Fruit fly (Drosophila melanogaster) whole organism, pupa: ENCODE measurements around the gene CG14659.

Experiments used
- CG10348 ChIP-seq: fragments of 200-800 bp; sonication (Bioruptor generic); IDR thresholded peaks from 2 replicates; pipeline ENCODE4 v1.3.6; 2022; ENCODE audit warnings: missing biosample characterization, missing genetic modification characterization
- CG12605 ChIP-seq: fragments of 200-800 bp; sonication (Bioruptor generic); IDR thresholded peaks from 2 replicates; pipeline ENCODE4 v1.3.6; 2022; ENCODE audit warnings: missing biosample characterization, missing genetic modification characterization
- CG13204 ChIP-seq: fragments of 200-800 bp; sonication (Bioruptor generic); optimal IDR thresholded peaks from 2 replicates; lab custom pipeline; 2018; ENCODE audit warnings: missing biosample characterization, mild to moderate bottlenecking, missing genetic modification characterization, moderate library complexity
- CG14655 ChIP-seq: fragments of 200-800 bp; sonication (Bioruptor generic); optimal IDR thresholded peaks from 3 replicates; lab custom pipeline; 2017; ENCODE audit warnings: mild to moderate bottlenecking, missing biosample characterization, missing genetic modification reagents, missing genetic modification characterization
- CG15710 ChIP-seq: fragments of 200-800 bp; sonication (Bioruptor generic); optimal IDR thresholded peaks from 2 replicates; lab custom pipeline; 2018; ENCODE audit warnings: missing biosample characterization, mild to moderate bottlenecking, missing genetic modification characterization, moderate library complexity
- CG17806 ChIP-seq: fragments of 200-800 bp; sonication (Bioruptor generic); optimal IDR thresholded peaks from 2 replicates; lab custom pipeline; 2018; ENCODE audit warnings: missing biosample characterization, mild to moderate bottlenecking, missing genetic modification characterization, moderate library complexity
- CG32121 ChIP-seq: fragments of 200-800 bp; sonication (Bioruptor generic); IDR thresholded peaks from 2 replicates; pipeline ENCODE4 v1.3.6; 2022; ENCODE audit warnings: missing biosample characterization, missing genetic modification characterization
- CG34367 ChIP-seq: fragments of 200-800 bp; sonication (Bioruptor generic); optimal IDR thresholded peaks from 2 replicates; lab custom pipeline; 2018; ENCODE audit warnings: missing biosample characterization, mild to moderate bottlenecking, missing genetic modification characterization
- CG4496 ChIP-seq: fragments of 200-800 bp; sonication (Bioruptor generic); IDR thresholded peaks from 3 replicates; pipeline ENCODE4 v1.3.6; 2022; ENCODE audit warnings: missing biosample characterization, missing genetic modification characterization
- CG8159 ChIP-seq: fragments of 200-800 bp; sonication (Bioruptor generic); optimal IDR thresholded peaks from 3 replicates; lab custom pipeline; 2018; ENCODE audit warnings: missing biosample characterization, mild to moderate bottlenecking, missing genetic modification characterization, moderate library complexity
- CG8301 ChIP-seq: fragments of 200-800 bp; sonication (Bioruptor generic); optimal IDR thresholded peaks from 2 replicates; lab custom pipeline; 2018; ENCODE audit warnings: missing biosample characterization, mild to moderate bottlenecking, missing genetic modification characterization
- CG9948 ChIP-seq: fragments of 200-800 bp; sonication (Bioruptor generic); optimal IDR thresholded peaks from 2 replicates; lab custom pipeline; 2018; ENCODE audit warnings: missing biosample characterization, mild to moderate bottlenecking, missing genetic modification characterization, moderate library complexity
- D1 ChIP-seq: fragments of 200-800 bp; sonication (Bioruptor generic); optimal IDR thresholded peaks from 2 replicates; lab custom pipeline; 2018; ENCODE audit warnings: missing biosample characterization, mild to moderate bottlenecking, missing genetic modification characterization, moderate library complexity
- EcR ChIP-seq: fragments of 200-800 bp; sonication (Bioruptor generic); optimal IDR thresholded peaks from 3 replicates; lab custom pipeline; 2019; ENCODE audit warnings: missing biosample characterization, missing genetic modification characterization, mild to moderate bottlenecking, moderate library complexity, missing genetic modification reagents
- Ets98B ChIP-seq: fragments of 200-800 bp; sonication (Bioruptor generic); IDR thresholded peaks from 2 replicates; pipeline ENCODE4 v1.3.6; 2022; ENCODE audit warnings: missing biosample characterization, missing genetic modification characterization
- Pif1A ChIP-seq: fragments of 200-800 bp; sonication (Bioruptor generic); optimal IDR thresholded peaks from 3 replicates; lab custom pipeline; 2016; ENCODE audit warnings: missing biosample characterization, missing genetic modification characterization
- Pif1B ChIP-seq: fragments of 200-800 bp; sonication (Bioruptor generic); optimal IDR thresholded peaks from 3 replicates; lab custom pipeline; 2016; ENCODE audit warnings: missing biosample characterization, missing genetic modification characterization
- Snoo ChIP-seq: fragments of 200-800 bp; sonication (Bioruptor generic); optimal IDR thresholded peaks from 3 replicates; lab custom pipeline; 2017; ENCODE audit warnings: missing biosample characterization, mild to moderate bottlenecking, missing genetic modification characterization, inconsistent platforms
- fd96Ca ChIP-seq: fragments of 200-800 bp; sonication (Bioruptor generic); IDR thresholded peaks from 3 replicates; pipeline ENCODE4 v1.3.6; 2022; ENCODE audit warnings: missing biosample characterization, missing genetic modification characterization
- gl ChIP-seq: fragments of 200-800 bp; sonication (Bioruptor generic); optimal IDR thresholded peaks from 2 replicates; lab custom pipeline; 2018; ENCODE audit warnings: missing biosample characterization, mild to moderate bottlenecking, missing genetic modification characterization
- rn ChIP-seq: fragments of 200-800 bp; sonication (Bioruptor generic); IDR thresholded peaks from 2 replicates; pipeline ENCODE4 v1.3.6; 2022; ENCODE audit warnings: missing biosample characterization, missing genetic modification characterization

Gene CG14659

DNA sequence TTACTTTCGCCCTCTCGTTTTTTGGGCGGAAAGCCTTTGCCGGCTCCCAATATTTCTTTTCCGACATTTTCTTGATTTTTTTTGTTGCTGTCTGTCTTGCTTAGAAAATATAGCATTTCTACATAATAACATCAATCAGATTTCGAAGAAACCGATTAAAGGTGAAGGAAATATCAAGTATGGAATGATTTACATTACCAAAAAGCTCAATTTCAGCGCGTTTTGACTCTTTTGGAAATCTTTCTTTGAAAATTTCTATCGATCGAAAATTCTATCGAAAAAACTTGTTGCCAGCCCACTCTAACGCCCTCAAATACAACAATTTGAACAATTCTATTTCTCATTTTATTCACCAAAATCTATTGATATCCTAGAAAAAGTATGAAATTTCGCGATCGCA lies at the start of gene CG14659:
TSS of gene CG14659 (minus strand) at position 101 of the 400 bp plus-strand sequence.
- TF ChIP-seq CG8301 (tag; lab: Kevin White, UChicago) (no peak), CG34367 (tag; lab: Kevin White, UChicago) (no peak), CG10348 (no peak), rn (GFP tag; lab: Robert Waterston, UW) (no peak)

DNA sequence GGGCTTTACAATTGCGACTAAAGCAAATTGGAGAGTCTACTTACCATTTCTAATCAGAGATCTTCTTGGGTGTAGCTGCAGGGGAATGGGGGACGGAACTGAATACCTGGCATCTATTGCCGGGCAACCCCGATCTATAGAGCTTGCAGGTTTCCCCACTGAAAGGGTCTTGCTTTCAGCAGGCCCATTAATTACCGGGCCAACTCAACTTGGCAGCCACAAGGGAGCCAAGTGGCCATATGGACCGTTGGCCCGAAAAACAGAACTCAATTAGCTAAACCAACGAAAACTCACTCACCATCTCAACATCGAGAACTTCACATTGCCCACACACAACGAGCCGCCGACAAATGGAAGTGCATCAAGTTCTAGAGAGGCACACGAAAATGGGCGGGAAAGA lies 47.3 kb upstream of the CG14659 start, which contains the start of gene laf:
TSS of gene laf (minus strand) at position 101 of the 400 bp plus-strand sequence.
- TF ChIP-seq EcR (GFP tag; lab: Kevin White, UChicago) (no peak), Ets98B (GFP tag; lab: Robert Waterston, UW) (no peak), Snoo (tag; lab: Kevin White, UChicago) (no peak), CG10348 (no peak), CG8301 (tag; lab: Kevin White, UChicago) (no peak), CG13204 (GFP tag; lab: Kevin White, UChicago) (no peak), CG34367 (tag; lab: Kevin White, UChicago) (no peak), CG4496 (GFP tag; lab: Robert Waterston, UW) (no peak), fd96Ca (GFP tag; lab: Robert Waterston, UW) (no peak), CG14655 (no peak), CG17806 (tag; lab: Kevin White, UChicago) (no peak), Pif1B (no peak), Pif1A (no peak), D1 (tag; lab: Kevin White, UChicago) (no peak), gl (no peak), CG32121 (GFP tag; lab: Robert Waterston, UW) (no peak), CG12605 (no peak), CG9948 (no peak), CG15710 (tag; lab: Kevin White, UChicago) (no peak), CG8159 (tag; lab: Kevin White, UChicago) (no peak)

DNA sequence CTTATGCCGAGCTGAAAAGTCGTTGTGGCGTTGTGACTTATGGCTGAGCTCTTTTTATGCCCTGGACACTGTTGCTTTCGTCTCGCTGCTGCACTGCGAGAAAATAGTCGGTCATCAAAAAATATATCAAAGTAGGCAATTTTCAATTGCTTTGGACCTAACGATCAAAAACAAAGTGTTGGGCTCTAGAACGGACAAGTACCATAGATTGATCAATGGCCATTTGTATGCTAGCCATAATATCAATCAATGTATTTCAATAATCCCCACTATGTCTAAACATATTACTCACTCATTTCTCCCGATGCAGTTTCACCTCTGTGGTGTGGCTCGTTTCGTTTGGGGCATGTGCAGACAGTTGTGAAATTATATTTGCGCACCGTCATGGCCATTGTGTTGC lies 42.7 kb upstream of the CG14659 start:
- TF ChIP-seq CG13204 (GFP tag; lab: Kevin White, UChicago) (no peak), CG32121 (GFP tag; lab: Robert Waterston, UW) (no peak), fd96Ca (GFP tag; lab: Robert Waterston, UW) (peak; percentile 30; the same call in 1 of the 3 replicates), CG34367 (tag; lab: Kevin White, UChicago) (peak; percentile 65), CG9948 (peak; percentile 67), gl (peak; percentile 48), CG14655 (peak; percentile 55), CG10348 (no peak), Snoo (tag; lab: Kevin White, UChicago) (peak; percentile 52), rn (GFP tag; lab: Robert Waterston, UW) (no peak), CG8159 (tag; lab: Kevin White, UChicago) (peak; percentile 71), CG8301 (tag; lab: Kevin White, UChicago) (peak; percentile 22), CG15710 (tag; lab: Kevin White, UChicago) (peak; percentile 53), Pif1A (peak; percentile 49), Pif1B (peak; percentile 17), CG17806 (tag; lab: Kevin White, UChicago) (peak; percentile 71), CG4496 (GFP tag; lab: Robert Waterston, UW) (no peak), D1 (tag; lab: Kevin White, UChicago) (no peak)

DNA sequence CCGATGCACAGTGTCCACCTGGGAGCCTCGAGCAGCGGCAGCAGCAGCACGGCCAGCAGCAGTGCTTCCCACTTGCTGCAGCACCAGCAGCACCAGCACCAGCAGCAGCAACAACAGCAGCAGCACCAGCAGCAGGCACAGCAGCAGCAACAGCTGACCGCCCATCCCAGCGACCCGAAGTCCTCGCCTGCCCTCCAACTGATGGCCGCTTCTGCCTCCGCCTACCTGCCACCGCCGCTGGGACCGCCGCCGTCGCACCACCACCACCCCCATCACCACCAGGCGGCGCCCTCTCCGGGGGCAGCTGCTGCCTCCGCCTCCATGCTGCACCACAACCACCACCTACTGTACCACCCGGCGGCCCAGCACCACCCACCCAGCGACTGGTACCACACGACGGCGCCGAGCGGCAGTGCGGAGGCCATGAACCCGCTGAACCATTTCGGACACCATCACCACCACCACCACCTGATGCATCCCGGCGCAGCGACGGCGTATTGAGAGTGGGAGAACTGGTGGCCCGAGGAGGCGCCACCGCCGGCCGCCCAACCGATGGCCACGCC lies 37.6 kb upstream of the CG14659 start:
- no peak for TF ChIP-seq CG32121 (GFP tag; lab: Robert Waterston, UW)
- no peak for TF ChIP-seq CG4496 (GFP tag; lab: Robert Waterston, UW)
- no peak for TF ChIP-seq EcR (GFP tag; lab: Kevin White, UChicago)
- TF ChIP-seq CG9948: no peak
- TF ChIP-seq CG14655: no peak

DNA sequence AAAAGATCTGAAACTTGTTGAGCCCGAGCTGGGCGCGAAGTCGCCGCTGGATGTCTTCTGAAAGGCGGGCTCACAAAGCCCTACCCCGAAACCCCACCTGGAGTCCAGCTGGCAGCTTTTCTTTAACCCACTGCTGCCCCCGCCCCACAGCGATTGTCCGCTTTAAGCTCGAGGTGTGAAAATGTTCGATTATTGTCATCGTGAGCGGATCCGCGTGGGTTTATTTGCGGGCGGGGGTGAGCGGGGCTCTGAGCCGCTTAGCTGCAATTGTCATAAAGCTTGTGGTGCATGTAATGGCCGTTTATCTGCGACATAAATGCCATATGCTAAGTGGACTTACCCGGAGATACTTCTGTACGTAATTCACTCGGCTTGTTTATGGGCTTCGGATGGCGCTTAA lies 35.8 kb upstream of the CG14659 start:
- TF ChIP-seq CG15710 (tag; lab: Kevin White, UChicago): no peak
- no peak for TF ChIP-seq CG34367 (tag; lab: Kevin White, UChicago)
- no peak for TF ChIP-seq Pif1A
- no peak for TF ChIP-seq rn (GFP tag; lab: Robert Waterston, UW)
- no peak for TF ChIP-seq D1 (tag; lab: Kevin White, UChicago)
- no peak for TF ChIP-seq CG8159 (tag; lab: Kevin White, UChicago)
- TF ChIP-seq fd96Ca (GFP tag; lab: Robert Waterston, UW): no peak
- TF ChIP-seq CG12605: no peak
- no peak for TF ChIP-seq EcR (GFP tag; lab: Kevin White, UChicago)
- no peak for TF ChIP-seq CG9948
- TF ChIP-seq CG8301 (tag; lab: Kevin White, UChicago): no peak
- TF ChIP-seq CG13204 (GFP tag; lab: Kevin White, UChicago): no peak
- TF ChIP-seq Pif1B: no peak
- no peak for TF ChIP-seq gl
- TF ChIP-seq CG4496 (GFP tag; lab: Robert Waterston, UW): no peak
- TF ChIP-seq CG32121 (GFP tag; lab: Robert Waterston, UW): no peak
- TF ChIP-seq CG10348: no peak

DNA sequence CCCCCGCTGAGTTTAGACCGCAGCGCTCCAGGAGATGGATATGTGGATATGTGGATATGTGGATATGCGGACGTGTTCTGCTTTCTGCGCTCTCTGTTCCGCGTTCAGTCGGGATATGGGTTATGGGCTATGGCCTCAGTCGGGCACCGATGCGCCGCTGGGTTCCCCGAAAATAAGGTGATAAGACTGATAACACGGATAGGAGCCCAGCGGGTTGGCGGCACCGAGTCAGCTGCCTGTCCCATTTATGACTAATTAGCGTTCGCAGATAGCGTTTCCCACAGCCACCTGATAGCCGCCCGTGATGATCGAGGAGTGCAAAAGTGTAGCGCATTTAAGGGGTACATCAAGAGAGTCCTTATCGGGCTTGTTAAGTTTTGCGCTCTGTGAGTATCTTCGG lies 35.0 kb upstream of the CG14659 start:
- TF ChIP-seq CG13204 (GFP tag; lab: Kevin White, UChicago) (no peak), rn (GFP tag; lab: Robert Waterston, UW) (no peak), Snoo (tag; lab: Kevin White, UChicago) (no peak), Ets98B (GFP tag; lab: Robert Waterston, UW) (no peak), CG8159 (tag; lab: Kevin White, UChicago) (no peak), CG12605 (no peak), EcR (GFP tag; lab: Kevin White, UChicago) (no peak), CG9948 (no peak), Pif1B (no peak)
- TF ChIP-seq, all 21 proteins: peak for 0
